Worm (Caenorhabditis elegans): ENCODE measurements around the gene C47A4.1.
A peak's percentile ranks its signal among the peaks of the same experiment; 100 is the strongest.

C47A4.1 gene

ce11 chrIV:13687631-13688030 is 28.5 kb downstream of the C47A4.1 start:
- no peak for TF ChIP-seq T22C8.4 (GFP tag; IDR thresholded peaks at IDR 0.05)
- no peak for TF ChIP-seq klf-2 (GFP tag; conservative IDR thresholded peaks at IDR 0.05)
- TF ChIP-seq ztf-29 (GFP tag; IDR thresholded peaks at IDR 0.05), result no peak
- TF ChIP-seq cog-1 (tag; optimal IDR thresholded peaks at IDR 0.05), result no peak
- TF ChIP-seq ref-1 (GFP tag; conservative IDR thresholded peaks at IDR 0.05), result no peak
- TF ChIP-seq med-1 (GFP tag; optimal IDR thresholded peaks at IDR 0.05; ENCODE audit: insufficient read depth), result no peak

ce11 chrIV:13686965-13687425 is 29.2 kb downstream of the C47A4.1 start, which contains the start of gene nyn-1:
TSS of gene nyn-1 (minus strand) at chrIV:13687015.
- TF ChIP-seq ztf-29 (GFP tag; IDR thresholded peaks at IDR 0.05) (no peak), ref-1 (GFP tag; conservative IDR thresholded peaks at IDR 0.05) (no peak), ztf-23 (GFP tag; IDR thresholded peaks at IDR 0.05) (no peak), tab-1 (GFP tag; IDR thresholded peaks at IDR 0.05) (no peak), klf-2 (GFP tag; conservative IDR thresholded peaks at IDR 0.05) (no peak), T22C8.4 (GFP tag; IDR thresholded peaks at IDR 0.05) (no peak), flt-1 (GFP tag; IDR thresholded peaks at IDR 0.05) (no peak), cog-1 (tag; optimal IDR thresholded peaks at IDR 0.05) (no peak), med-1 (GFP tag; optimal IDR thresholded peaks at IDR 0.05; ENCODE audit: insufficient read depth) (no peak)

ce11 chrIV:13684827-13685226 is 31.4 kb downstream of the C47A4.1 start:
- no peak for TF ChIP-seq ztf-29 (GFP tag; IDR thresholded peaks at IDR 0.05)
- TF ChIP-seq ref-1 (GFP tag; conservative IDR thresholded peaks at IDR 0.05), result no peak
- TF ChIP-seq flt-1 (GFP tag; IDR thresholded peaks at IDR 0.05), result no peak
- TF ChIP-seq T22C8.4 (GFP tag; IDR thresholded peaks at IDR 0.05), result no peak
- no peak for TF ChIP-seq ztf-23 (GFP tag; IDR thresholded peaks at IDR 0.05)
- TF ChIP-seq tab-1 (GFP tag; IDR thresholded peaks at IDR 0.05), result no peak
- no peak for TF ChIP-seq klf-2 (GFP tag; conservative IDR thresholded peaks at IDR 0.05)
- TF ChIP-seq cog-1 (tag; optimal IDR thresholded peaks at IDR 0.05), result no peak
- no peak for TF ChIP-seq med-1 (GFP tag; optimal IDR thresholded peaks at IDR 0.05; ENCODE audit: insufficient read depth)

- no peak for TF ChIP-seq flt-1 (GFP tag; IDR thresholded peaks at IDR 0.05)
- TF ChIP-seq cog-1 (tag; optimal IDR thresholded peaks at IDR 0.05), result no peak
- no peak for TF ChIP-seq ref-1 (GFP tag; conservative IDR thresholded peaks at IDR 0.05)
- TF ChIP-seq med-1 (GFP tag; optimal IDR thresholded peaks at IDR 0.05; ENCODE audit: insufficient read depth), result no peak
- TF ChIP-seq T22C8.4 (GFP tag; IDR thresholded peaks at IDR 0.05), result no peak
- no peak for TF ChIP-seq tab-1 (GFP tag; IDR thresholded peaks at IDR 0.05)
- TF ChIP-seq ztf-29 (GFP tag; IDR thresholded peaks at IDR 0.05), result no peak
- no peak for TF ChIP-seq ztf-23 (GFP tag; IDR thresholded peaks at IDR 0.05)
- no peak for TF ChIP-seq klf-2 (GFP tag; conservative IDR thresholded peaks at IDR 0.05)
Measured at ce11 chrIV:13682733-13683132, 33.4 kb downstream of the C47A4.1 start.

ce11 chrIV:13679495-13679894 is 36.7 kb downstream of the C47A4.1 start:
- TF ChIP-seq ztf-29 (GFP tag; IDR thresholded peaks at IDR 0.05) (no peak), cog-1 (tag; optimal IDR thresholded peaks at IDR 0.05) (no peak), T22C8.4 (GFP tag; IDR thresholded peaks at IDR 0.05) (no peak), ref-1 (GFP tag; conservative IDR thresholded peaks at IDR 0.05) (no peak), flt-1 (GFP tag; IDR thresholded peaks at IDR 0.05) (no peak), tab-1 (GFP tag; IDR thresholded peaks at IDR 0.05) (no peak), ztf-23 (GFP tag; IDR thresholded peaks at IDR 0.05) (no peak), klf-2 (GFP tag; conservative IDR thresholded peaks at IDR 0.05) (no peak), med-1 (GFP tag; optimal IDR thresholded peaks at IDR 0.05; ENCODE audit: insufficient read depth) (no peak)

- TF ChIP-seq med-1 (GFP tag; optimal IDR thresholded peaks at IDR 0.05; ENCODE audit: insufficient read depth) (no peak), tab-1 (GFP tag; IDR thresholded peaks at IDR 0.05) (no peak), flt-1 (GFP tag; IDR thresholded peaks at IDR 0.05) (no peak), klf-2 (GFP tag; conservative IDR thresholded peaks at IDR 0.05) (no peak), ztf-23 (GFP tag; IDR thresholded peaks at IDR 0.05) (no peak), cog-1 (tag; optimal IDR thresholded peaks at IDR 0.05) (no peak), T22C8.4 (GFP tag; IDR thresholded peaks at IDR 0.05) (no peak), ztf-29 (GFP tag; IDR thresholded peaks at IDR 0.05) (no peak), ref-1 (GFP tag; conservative IDR thresholded peaks at IDR 0.05) (no peak)
Measured at ce11 chrIV:13678649-13679048, 37.5 kb downstream of the C47A4.1 start, which contains the start of gene srlf-26. TSS of gene srlf-26 (plus strand) at chrIV:13678949.

ce11 chrIV:13673504-13673903 is 42.7 kb downstream of the C47A4.1 start, which contains the start of gene oac-48:
TSS of gene oac-48 (plus strand) at chrIV:13673804.
- no peak for TF ChIP-seq med-1 (GFP tag; optimal IDR thresholded peaks at IDR 0.05; ENCODE audit: insufficient read depth)
- TF ChIP-seq klf-2 (GFP tag; conservative IDR thresholded peaks at IDR 0.05), result no peak
- no peak for TF ChIP-seq ztf-23 (GFP tag; IDR thresholded peaks at IDR 0.05)
- TF ChIP-seq T22C8.4 (GFP tag; IDR thresholded peaks at IDR 0.05), result no peak
- no peak for TF ChIP-seq ztf-29 (GFP tag; IDR thresholded peaks at IDR 0.05)
- no peak for TF ChIP-seq flt-1 (GFP tag; IDR thresholded peaks at IDR 0.05)
- TF ChIP-seq cog-1 (tag; optimal IDR thresholded peaks at IDR 0.05), result no peak
- no peak for TF ChIP-seq tab-1 (GFP tag; IDR thresholded peaks at IDR 0.05)
- no peak for TF ChIP-seq ref-1 (GFP tag; conservative IDR thresholded peaks at IDR 0.05)

- TF ChIP-seq flt-1 (GFP tag; IDR thresholded peaks at IDR 0.05), result peak; percentile 79
Measured at ce11 chrIV:13667975-13668374, 48.2 kb downstream of the C47A4.1 start.

ce11 chrIV:13666849-13667430 is 49.2 kb downstream of the C47A4.1 start, which contains the start of gene fbxa-215:
TSS of gene fbxa-215 (minus strand) at chrIV:13666909.
- no peak for TF ChIP-seq ref-1 (GFP tag; conservative IDR thresholded peaks at IDR 0.05)
